Worm (Caenorhabditis elegans) whole organism, L3 larva: ENCODE results near the gene C16C8.8.

ENCODE experiments used
- elt-1 ChIP-seq: fragments of 150-350 bp; optimal IDR thresholded peaks from 2 replicates; lab custom pipeline; 2014; ENCODE audit warnings: missing biosample characterization, missing genetic modification characterization
- elt-3 ChIP-seq, 3 experiments: fragments of 150-350 bp in 1 of 3; sonication (generic microtip) in 2 of 3; optimal IDR thresholded peaks; 2 replicates in 2 of 3; 4 replicates in 1 of 3; lab custom pipeline; 2014 to 2017; ENCODE audit warnings: missing biosample characterization in 3 of 3, missing genetic modification characterization in 3 of 3
- lin-15B ChIP-seq: fragments of 150-350 bp; optimal IDR thresholded peaks from 2 replicates; lab custom pipeline; 2014; ENCODE audit warnings: missing biosample characterization, missing genetic modification characterization
- lin-39 ChIP-seq: fragments of 150-350 bp; optimal IDR thresholded peaks from 2 replicates; lab custom pipeline; 2018; ENCODE audit warnings: missing biosample characterization, missing genetic modification reagents, missing genetic modification characterization
- nfya-1 ChIP-seq: sonication (generic microtip); optimal IDR thresholded peaks from 2 replicates; lab custom pipeline; 2017; ENCODE audit warnings: missing genetic modification characterization, mild to moderate bottlenecking, missing compliant biosample characterization, antibody characterized with exemption, moderate library complexity; ENCODE audit not compliant: insufficient read depth
- nhr-12 ChIP-seq: fragments of 150-350 bp; optimal IDR thresholded peaks from 2 replicates; lab custom pipeline; 2014; ENCODE audit warnings: missing biosample characterization, missing genetic modification characterization
- nhr-237 ChIP-seq: fragments of 150-350 bp; optimal IDR thresholded peaks from 2 replicates; lab custom pipeline; 2014; ENCODE audit warnings: missing biosample characterization, missing genetic modification characterization
- unc-62 ChIP-seq: fragments of 150-350 bp; sonication (generic microtip); optimal IDR thresholded peaks from 4 replicates; lab custom pipeline; 2014; ENCODE audit warnings: missing biosample characterization, missing genetic modification reagents, missing genetic modification characterization
- ztf-11 ChIP-seq: fragments of 150-350 bp; optimal IDR thresholded peaks from 2 replicates; lab custom pipeline; 2014; ENCODE audit warnings: missing biosample characterization, missing genetic modification characterization

DNA sequence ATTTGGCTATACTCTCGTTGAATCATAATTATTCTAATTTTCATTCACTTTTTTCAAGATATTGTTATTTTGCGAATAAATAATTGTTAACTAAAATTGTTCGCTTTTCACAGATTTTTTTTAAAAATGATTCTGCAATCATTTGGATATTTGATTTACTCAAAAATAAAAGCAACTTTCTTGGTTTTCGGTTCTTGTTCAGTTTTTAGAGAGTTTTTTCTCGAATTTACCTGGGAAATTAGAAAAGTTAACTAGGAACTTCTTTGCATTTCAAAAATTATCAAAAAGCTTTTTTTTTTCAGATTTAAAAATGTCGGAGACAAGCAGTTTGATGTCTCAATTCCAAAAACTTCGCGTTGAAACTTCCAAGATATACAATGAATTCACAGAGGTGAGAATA, 14.8 kb downstream of the C16C8.8 start, which contains the start of the genes C16C8.20 and gldi-6:
- TF ChIP-seq lin-39 (tag; lab: Kevin White, UChicago) = no peak
- TF ChIP-seq nfya-1 = no peak
- TF ChIP-seq elt-3 (tag; optimal IDR thresholded peaks at IDR 0.05; lab: Kevin White, UChicago) = no peak
- TF ChIP-seq unc-62 (GFP tag; lab: Kevin White, UChicago) = no peak
- no peak for TF ChIP-seq nhr-237 (tag; lab: Kevin White, UChicago)
- TF ChIP-seq elt-1 (tag; lab: Kevin White, UChicago) = no peak
- no peak for TF ChIP-seq nhr-12 (tag; lab: Kevin White, UChicago)
- TF ChIP-seq ztf-11 (tag; lab: Kevin White, UChicago) = no peak
- TF ChIP-seq lin-15B (tag; lab: Kevin White, UChicago) = no peak
